Fruit fly (Drosophila melanogaster) whole organism, embryonic: Measurements from ENCODE around the gene Hip1.

Experiments used
- Ada2b ChIP-seq: fragments of 200-800 bp; sonication (Bioruptor generic); IDR thresholded peaks from 2 replicates; pipeline ENCODE4 v1.3.6; 2022; ENCODE audit warnings: missing biosample characterization, missing genetic modification characterization
- B-H2 ChIP-seq: fragments of 200-800 bp; sonication (Bioruptor generic); optimal IDR thresholded peaks from 2 replicates; lab custom pipeline; 2018; ENCODE audit warnings: missing biosample characterization, mild to moderate bottlenecking, missing genetic modification characterization
- Bgb ChIP-seq: fragments of 200-800 bp; sonication (Bioruptor generic); IDR thresholded peaks from 2 replicates; pipeline ENCODE4 v1.3.6; 2022; ENCODE audit warnings: missing biosample characterization, missing genetic modification characterization; ENCODE audit not compliant: partially characterized antibody
- CG13123 ChIP-seq: fragments of 200-800 bp; sonication (Bioruptor generic); optimal IDR thresholded peaks from 2 replicates; lab custom pipeline; 2016; ENCODE audit warnings: missing biosample characterization, missing genetic modification characterization
- CG15011 ChIP-seq: fragments of 200-800 bp; sonication (Bioruptor generic); optimal IDR thresholded peaks from 3 replicates; lab custom pipeline; 2018; ENCODE audit warnings: missing biosample characterization, mild to moderate bottlenecking, missing genetic modification characterization
- CG1529 ChIP-seq: fragments of 200-800 bp; sonication (Bioruptor generic); optimal IDR thresholded peaks from 3 replicates; lab custom pipeline; 2018; ENCODE audit warnings: missing biosample characterization, missing genetic modification characterization
- CG17328 ChIP-seq: fragments of 200-800 bp; sonication (Bioruptor generic); IDR thresholded peaks from 2 replicates; pipeline ENCODE4 v1.3.6; 2022; ENCODE audit warnings: missing biosample characterization, missing genetic modification characterization
- CG17385 ChIP-seq: fragments of 200-800 bp; sonication (Bioruptor generic); optimal IDR thresholded peaks from 3 replicates; lab custom pipeline; 2018; ENCODE audit warnings: missing biosample characterization, mild to moderate bottlenecking, missing genetic modification characterization
- CG17612 ChIP-seq: fragments of 200-800 bp; sonication (Bioruptor generic); IDR thresholded peaks from 2 replicates; pipeline ENCODE4 v1.3.6; 2022; ENCODE audit warnings: missing biosample characterization, missing genetic modification characterization
- CG2199 ChIP-seq: fragments of 200-800 bp; sonication (Bioruptor generic); IDR thresholded peaks from 3 replicates; pipeline ENCODE4 v1.3.6; 2022; ENCODE audit warnings: missing biosample characterization, missing genetic modification characterization
- CG31224 ChIP-seq: fragments of 200-800 bp; sonication (Bioruptor generic); IDR thresholded peaks from 2 replicates; pipeline ENCODE4 v1.3.6; 2022; ENCODE audit warnings: missing biosample characterization, missing genetic modification characterization
- CG31365 ChIP-seq: fragments of 200-800 bp; sonication (Bioruptor generic); optimal IDR thresholded peaks from 2 replicates; lab custom pipeline; 2018; ENCODE audit warnings: missing biosample characterization, mild to moderate bottlenecking, missing genetic modification characterization
- CG32772 ChIP-seq: fragments of 200-800 bp; sonication (Bioruptor generic); IDR thresholded peaks from 2 replicates; pipeline ENCODE4 v1.3.6; 2022; ENCODE audit warnings: missing biosample characterization, missing genetic modification characterization
- CG42726 ChIP-seq: fragments of 200-800 bp; sonication (Bioruptor generic); IDR thresholded peaks from 2 replicates; pipeline ENCODE4 v1.3.6; 2022; ENCODE audit warnings: missing biosample characterization, missing genetic modification characterization; ENCODE audit not compliant: partially characterized antibody
- CG4328 ChIP-seq: fragments of 200-800 bp; sonication (Bioruptor generic); optimal IDR thresholded peaks from 3 replicates; lab custom pipeline; 2017; ENCODE audit warnings: missing biosample characterization, missing genetic modification reagents, missing genetic modification characterization
- CG4707 ChIP-seq: fragments of 200-800 bp; sonication (Bioruptor generic); optimal IDR thresholded peaks from 2 replicates; lab custom pipeline; 2018; ENCODE audit warnings: missing biosample characterization, mild to moderate bottlenecking, missing genetic modification characterization, moderate library complexity
- CG5953 ChIP-seq: fragments of 200-800 bp; sonication (Bioruptor generic); IDR thresholded peaks from 2 replicates; pipeline ENCODE4 v1.3.6; 2022; ENCODE audit warnings: missing biosample characterization, missing genetic modification characterization
- CG6813 ChIP-seq: fragments of 200-800 bp; sonication (Bioruptor generic); optimal IDR thresholded peaks from 2 replicates; lab custom pipeline; 2017; ENCODE audit warnings: missing biosample characterization, missing genetic modification characterization, mild to moderate bottlenecking, moderate library complexity, missing genetic modification reagents
- CG8089 ChIP-seq: fragments of 200-800 bp; sonication (Bioruptor generic); optimal IDR thresholded peaks from 3 replicates; lab custom pipeline; 2016; ENCODE audit warnings: missing biosample characterization, missing genetic modification characterization
- CG8290 ChIP-seq, 3 experiments: fragments of 200-800 bp; sonication (Bioruptor generic); optimal IDR thresholded peaks; 2 replicates each; lab custom pipeline; 2016 to 2019; ENCODE audit warnings: missing biosample characterization in 3 of 3, missing genetic modification characterization in 3 of 3, mild to moderate bottlenecking in 2 of 3, moderate library complexity in 1 of 3
- CG9727 ChIP-seq: fragments of 200-800 bp; sonication (Bioruptor generic); optimal IDR thresholded peaks from 3 replicates; lab custom pipeline; 2017; ENCODE audit warnings: missing biosample characterization, mild to moderate bottlenecking, missing genetic modification characterization
- CTCF ChIP-seq: fragments of 200-800 bp; sonication (Bioruptor generic); optimal IDR thresholded peaks from 2 replicates; lab custom pipeline; 2017; ENCODE audit warnings: missing biosample characterization, mild to moderate bottlenecking, missing genetic modification characterization, moderate library complexity
- Doc2 ChIP-seq: fragments of 200-800 bp; sonication (Bioruptor generic); IDR thresholded peaks from 2 replicates; pipeline ENCODE4 v1.3.6; 2022; ENCODE audit warnings: missing biosample characterization, missing genetic modification characterization
- Ets65A ChIP-seq: fragments of 200-800 bp; sonication (Bioruptor generic); peaks from one replicate; lab custom pipeline; 2016; ENCODE audit warnings: missing biosample characterization, missing genetic modification characterization
- Gug ChIP-seq: fragments of 200-800 bp; sonication (Bioruptor generic); IDR thresholded peaks from 4 replicates; pipeline ENCODE4 v1.3.6; 2022; ENCODE audit warnings: missing biosample characterization, missing genetic modification characterization
- HLH4C ChIP-seq: fragments of 200-800 bp; sonication (Bioruptor generic); IDR thresholded peaks from 3 replicates; pipeline ENCODE4 v1.3.6; 2022; ENCODE audit warnings: missing biosample characterization, missing genetic modification characterization; ENCODE audit not compliant: partially characterized antibody
- Med ChIP-seq: fragments of 200-800 bp; sonication (Bioruptor generic); peaks from one replicate; lab custom pipeline; 2016; ENCODE audit warnings: missing biosample characterization, missing genetic modification characterization, mild to moderate bottlenecking, inconsistent platforms, moderate library complexity
- Meics ChIP-seq: fragments of 200-800 bp; sonication (Bioruptor generic); optimal IDR thresholded peaks from 2 replicates; lab custom pipeline; 2017; ENCODE audit warnings: missing biosample characterization, mild to moderate bottlenecking, missing genetic modification characterization
- Taf1 ChIP-seq: fragments of 200-800 bp; sonication (Bioruptor generic); IDR thresholded peaks from 2 replicates; pipeline ENCODE4 v1.3.6; 2022; ENCODE audit warnings: missing biosample characterization, missing genetic modification characterization
- ato ChIP-seq: fragments of 200-800 bp; sonication (Bioruptor generic); IDR thresholded peaks from 2 replicates; pipeline ENCODE4 v1.3.6; 2022; ENCODE audit warnings: missing biosample characterization, missing genetic modification characterization; ENCODE audit not compliant: partially characterized antibody
- bbx ChIP-seq: fragments of 200-800 bp; sonication (Bioruptor generic); IDR thresholded peaks from 2 replicates; pipeline ENCODE4 v1.3.6; 2022; ENCODE audit warnings: missing biosample characterization, missing genetic modification characterization; ENCODE audit not compliant: partially characterized antibody
- bigmax ChIP-seq: fragments of 200-800 bp; sonication (Bioruptor generic); optimal IDR thresholded peaks from 2 replicates; lab custom pipeline; 2018; ENCODE audit warnings: missing biosample characterization, mild to moderate bottlenecking, missing genetic modification characterization
- danr ChIP-seq: fragments of 200-800 bp; sonication (Bioruptor generic); IDR thresholded peaks from 2 replicates; pipeline ENCODE4 v1.3.6; 2022; ENCODE audit warnings: missing biosample characterization, missing genetic modification characterization
- emc ChIP-seq: fragments of 200-800 bp; sonication (Bioruptor generic); optimal IDR thresholded peaks from 2 replicates; lab custom pipeline; 2016; ENCODE audit warnings: missing biosample characterization, missing genetic modification characterization
- en ChIP-seq: fragments of 200-800 bp; sonication (Bioruptor generic); optimal IDR thresholded peaks from 2 replicates; lab custom pipeline; 2016; ENCODE audit warnings: missing biosample characterization, missing genetic modification characterization
- hkb ChIP-seq, 2 experiments: fragments of 200-800 bp in 1 of 2; fragments of >200 bp in 1 of 2; sonication (Bioruptor generic) in 1 of 2; IDR thresholded peaks in 1 of 2; optimal IDR thresholded peaks in 1 of 2; 2 replicates each; pipeline versions ENCODE4 v1.3.6 to Lab custom; 2017 to 2022; ENCODE audit warnings: missing biosample characterization in 1 of 2, missing genetic modification characterization in 1 of 2
- hth ChIP-seq: fragments of >200 bp; optimal IDR thresholded peaks from 2 replicates; lab custom pipeline; 2017; ENCODE audit warnings: inconsistent platforms
- lilli ChIP-seq: fragments of 200-800 bp; sonication (Bioruptor generic); optimal IDR thresholded peaks from 3 replicates; lab custom pipeline; 2016; ENCODE audit warnings: missing biosample characterization, missing genetic modification characterization
- nerfin-2 ChIP-seq: fragments of 200-800 bp; sonication (Bioruptor generic); IDR thresholded peaks from 2 replicates; pipeline ENCODE4 v1.3.6; 2022; ENCODE audit warnings: missing biosample characterization, missing genetic modification characterization; ENCODE audit not compliant: partially characterized antibody
- p53 ChIP-seq: fragments of 200-800 bp; sonication (Bioruptor generic); optimal IDR thresholded peaks from 2 replicates; lab custom pipeline; 2016; ENCODE audit warnings: missing biosample characterization, missing genetic modification characterization
- pan ChIP-seq, 4 experiments: fragments of >200 bp in 3 of 4; fragments of 200-800 bp in 1 of 4; sonication (Bioruptor generic) in 1 of 4; optimal IDR thresholded peaks in 3 of 4; IDR thresholded peaks in 1 of 4; 2 replicates each; pipeline versions ENCODE4 v1.3.6 to Lab custom; 2017 to 2022; ENCODE audit warnings: missing biosample characterization in 2 of 4, missing genetic modification characterization in 2 of 4, mixed read lengths in 1 of 4
- pnt ChIP-seq: fragments of 200-800 bp; sonication (Bioruptor generic); optimal IDR thresholded peaks from 3 replicates; lab custom pipeline; 2016; ENCODE audit warnings: missing biosample characterization, missing genetic modification characterization
- run ChIP-seq: fragments of 200-800 bp; sonication (Bioruptor generic); optimal IDR thresholded peaks from 3 replicates; lab custom pipeline; 2018; ENCODE audit warnings: missing biosample characterization, mild to moderate bottlenecking, missing genetic modification characterization
- schlank ChIP-seq: fragments of 200-800 bp; sonication (Bioruptor generic); optimal IDR thresholded peaks from 2 replicates; lab custom pipeline; 2018; ENCODE audit warnings: missing biosample characterization, mild to moderate bottlenecking, missing genetic modification characterization
- sisA ChIP-seq: fragments of 200-800 bp; sonication (Bioruptor generic); IDR thresholded peaks from 2 replicates; pipeline ENCODE4 v1.3.6; 2022; ENCODE audit warnings: missing biosample characterization, missing genetic modification characterization
- so ChIP-seq: fragments of 200-800 bp; sonication (Bioruptor generic); IDR thresholded peaks from 3 replicates; pipeline ENCODE4 v1.3.6; 2022; ENCODE audit warnings: missing biosample characterization, missing genetic modification characterization
- sob ChIP-seq: fragments of 200-800 bp; sonication (Bioruptor generic); IDR thresholded peaks from 2 replicates; pipeline ENCODE4 v1.3.6; 2022; ENCODE audit warnings: missing biosample characterization, missing genetic modification characterization
- sqz ChIP-seq: fragments of 200-800 bp; sonication (Bioruptor generic); optimal IDR thresholded peaks from 3 replicates; lab custom pipeline; 2018; ENCODE audit warnings: missing biosample characterization, mild to moderate bottlenecking, missing genetic modification characterization
- stwl ChIP-seq: fragments of 200-800 bp; sonication (Bioruptor generic); optimal IDR thresholded peaks from 3 replicates; lab custom pipeline; 2018; ENCODE audit warnings: missing biosample characterization, mild to moderate bottlenecking, missing genetic modification characterization, moderate library complexity
- tna ChIP-seq: fragments of 200-800 bp; sonication (Bioruptor generic); IDR thresholded peaks from 2 replicates; pipeline ENCODE4 v1.3.6; 2022; ENCODE audit warnings: missing biosample characterization, missing genetic modification characterization; ENCODE audit not compliant: partially characterized antibody
- vnd ChIP-seq: fragments of 200-800 bp; sonication (Bioruptor generic); IDR thresholded peaks from 3 replicates; pipeline ENCODE4 v1.3.6; 2022; ENCODE audit warnings: missing biosample characterization, missing genetic modification characterization; ENCODE audit not compliant: partially characterized antibody

Hip1 gene

dm6 chr3L:12815756-12816155 is 42.4 kb upstream of the Hip1 start:
- TF ChIP-seq CG17385 (GFP tag; lab: Kevin White, UChicago) (no peak), Ada2b (GFP tag; lab: Robert Waterston, UW) (no peak), CG17328 (no peak), CG15011 (no peak), CG31365 (tag; lab: Kevin White, UChicago) (no peak), Ets65A (GFP tag; lab: Kevin White, UChicago) (peak; percentile 75), vnd (GFP tag; lab: Robert Waterston, UW) (peak; percentile 56; the same call in 2 of the 3 replicates), CG1529 (GFP tag; lab: Kevin White, UChicago) (no peak), sisA (GFP tag; lab: Robert Waterston, UW) (no peak), CG13123 (GFP tag; lab: Kevin White, UChicago) (no peak), emc (no peak), ato (GFP tag; lab: Robert Waterston, UW) (peak; percentile 68), CG17612 (GFP tag; lab: Robert Waterston, UW) (no peak), Doc2 (no peak), CG6813 (GFP tag; lab: Kevin White, UChicago) (no peak), tna (peak; percentile 56), CTCF (GFP tag; lab: Kevin White, UChicago) (no peak), hth (lab: Kevin White, UChicago) (no peak), CG4328 (GFP tag; lab: Kevin White, UChicago) (no peak), stwl (tag; lab: Kevin White, UChicago) (no peak), CG4707 (GFP tag; lab: Kevin White, UChicago) (no peak), p53 (no peak), sob (GFP tag; lab: Robert Waterston, UW) (no peak), so (no peak), CG2199 (no peak), CG31224 (GFP tag; lab: Robert Waterston, UW) (no peak), nerfin-2 (GFP tag; lab: Robert Waterston, UW) (no peak), schlank (tag; lab: Kevin White, UChicago) (no peak), run (no peak), sqz (GFP tag; lab: Kevin White, UChicago) (no peak), pnt (GFP tag; lab: Kevin White, UChicago) (no peak), hkb (optimal IDR thresholded peaks at IDR 0.05; lab: Kevin White, UChicago) (no peak), hkb (GFP tag; IDR thresholded peaks at IDR 0.05; lab: Robert Waterston, UW) (no peak), HLH4C (GFP tag; lab: Robert Waterston, UW) (no peak; the same call in 2 of the 3 replicates), danr (GFP tag; lab: Robert Waterston, UW) (no peak), Bgb (GFP tag; lab: Robert Waterston, UW) (peak; percentile 67), CG42726 (GFP tag; lab: Robert Waterston, UW) (peak; percentile 80; the same call in 1 of the 2 replicates), Gug (GFP tag; lab: Robert Waterston, UW) (no peak), Med (GFP tag; lab: Kevin White, UChicago) (no peak), CG8290 (GFP tag; optimal IDR thresholded peaks at IDR 0.05; lab: Kevin White, UChicago) (no peak), CG8290 (tag; optimal IDR thresholded peaks at IDR 0.05; lab: Kevin White, UChicago) (no peak), B-H2 (no peak), bbx (GFP tag; lab: Robert Waterston, UW) (peak; percentile 51), CG32772 (GFP tag; lab: Robert Waterston, UW) (no peak), CG5953 (GFP tag; lab: Robert Waterston, UW) (no peak), Meics (GFP tag; lab: Kevin White, UChicago) (no peak), Taf1 (GFP tag; lab: Robert Waterston, UW) (no peak), CG8089 (no peak), en (GFP tag; lab: Kevin White, UChicago) (no peak), lilli (no peak), CG9727 (GFP tag; lab: Kevin White, UChicago) (no peak), pan (optimal IDR thresholded peaks at IDR 0.05; lab: Kevin White, UChicago) (no peak), pan (GFP tag; optimal IDR thresholded peaks at IDR 0.05 in 1 of 2, IDR thresholded peaks at IDR 0.05 in 1 of 2) (no peak), bigmax (GFP tag; lab: Kevin White, UChicago) (peak; percentile 98)
